Worm (Caenorhabditis elegans): ENCODE data around the gene K05B2.2.

DNA sequence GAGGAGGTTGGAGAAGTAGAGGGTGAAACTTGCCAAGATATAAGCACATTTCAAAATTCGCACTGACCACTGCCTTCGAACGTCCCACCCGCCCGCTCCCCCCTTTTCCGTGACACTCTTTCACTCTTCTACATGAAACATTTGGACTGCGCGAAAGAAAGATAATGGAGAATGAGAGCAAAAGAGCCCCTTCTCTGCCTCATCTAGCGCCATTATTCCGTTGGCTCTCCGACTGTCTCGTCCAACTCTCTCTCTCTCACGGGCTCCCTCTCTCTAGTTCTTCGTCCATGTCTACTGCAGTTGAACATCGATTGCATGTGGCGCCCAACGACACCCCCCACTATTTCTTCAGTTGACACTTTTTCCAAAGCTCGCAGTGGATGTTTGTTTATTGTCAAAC lies 27.1 kb downstream of the K05B2.2 start:
- no peak for TF ChIP-seq snpc-4 (tag; optimal IDR thresholded peaks at IDR 0.05)
- TF ChIP-seq nhr-77 (tag; optimal IDR thresholded peaks at IDR 0.05), result no peak
- no peak for TF ChIP-seq irx-1 (tag; optimal IDR thresholded peaks at IDR 0.05)
- no peak for TF ChIP-seq egl-27 (tag; optimal IDR thresholded peaks at IDR 0.05)
- no peak for TF ChIP-seq lin-35 (GFP tag; optimal IDR thresholded peaks at IDR 0.05)
- TF ChIP-seq lin-39 (tag; optimal IDR thresholded peaks at IDR 0.05), result no peak
- TF ChIP-seq unc-62 (GFP tag; optimal IDR thresholded peaks at IDR 0.05), result no peak
- TF ChIP-seq elt-3 (tag; optimal IDR thresholded peaks at IDR 0.05), result no peak
- no peak for TF ChIP-seq xbp-1 (tag; optimal IDR thresholded peaks at IDR 0.05)
- no peak for TF ChIP-seq fkh-10 (GFP tag; optimal IDR thresholded peaks at IDR 0.05)
- TF ChIP-seq swsn-7 (tag; optimal IDR thresholded peaks at IDR 0.05), result no peak

Measured in whole organism, L1 larva.